Worm (Caenorhabditis elegans) whole organism, L1 larva: Measurements from ENCODE around the gene fkh-2.

Source experiments
- ceh-82 ChIP-seq, 3 experiments: fragments of 150-350 bp in 1 of 3; sonication (generic microtip) in 2 of 3; optimal IDR thresholded peaks; 2 replicates each; lab custom pipeline; 2014 to 2017; ENCODE audit warnings: missing biosample characterization in 3 of 3, missing genetic modification characterization in 3 of 3
- jun-1 ChIP-seq: fragments of 150-350 bp; optimal IDR thresholded peaks from 2 replicates; lab custom pipeline; 2014; ENCODE audit warnings: missing biosample characterization, missing genetic modification reagents, missing genetic modification characterization
- lin-13 ChIP-seq: fragments of 150-350 bp; optimal IDR thresholded peaks from 2 replicates; lab custom pipeline; 2014; ENCODE audit warnings: missing biosample characterization, missing genetic modification reagents, missing genetic modification characterization
- lin-15B ChIP-seq: fragments of 150-350 bp; sonication (generic microtip); optimal IDR thresholded peaks from 3 replicates; lab custom pipeline; 2014; ENCODE audit warnings: missing biosample characterization, missing genetic modification characterization
- lsy-2 ChIP-seq, 2 experiments: fragments of 150-350 bp; optimal IDR thresholded peaks; 2 replicates each; lab custom pipeline; 2014; ENCODE audit warnings: missing biosample characterization in 2 of 2, missing genetic modification characterization in 2 of 2
- nhr-12 ChIP-seq: sonication (generic microtip); optimal IDR thresholded peaks from 2 replicates; lab custom pipeline; 2017; ENCODE audit warnings: missing biosample characterization, missing genetic modification characterization
- pax-3 ChIP-seq: fragments of 200-800 bp; sonication (Bioruptor generic); optimal IDR thresholded peaks from 2 replicates; lab custom pipeline; 2018; ENCODE audit warnings: mild to moderate bottlenecking, missing genetic modification characterization, moderate library complexity, missing compliant biosample characterization
- unc-130 ChIP-seq: fragments of 150-350 bp; optimal IDR thresholded peaks from 2 replicates; lab custom pipeline; 2017; ENCODE audit warnings: missing biosample characterization, missing genetic modification characterization, inconsistent platforms

ce11 chrX:3725437-3725836 is 16.7 kb downstream of the fkh-2 start:
- TF ChIP-seq pax-3 (tag; lab: Kevin White, UChicago): no peak
- no peak for TF ChIP-seq nhr-12 (tag; lab: Kevin White, UChicago)
- no peak for TF ChIP-seq unc-130
- TF ChIP-seq lin-15B (tag; lab: Kevin White, UChicago): no peak
- TF ChIP-seq lsy-2 (tag; optimal IDR thresholded peaks at IDR 0.05; lab: Kevin White, UChicago): no peak
- no peak for TF ChIP-seq jun-1 (tag; lab: Kevin White, UChicago)
- TF ChIP-seq ceh-82 (tag; optimal IDR thresholded peaks at IDR 0.05; lab: Kevin White, UChicago): no peak
- no peak for TF ChIP-seq lin-13 (GFP tag; lab: Kevin White, UChicago)
